Fruit fly (Drosophila melanogaster): ENCODE data around the gene CG5693.

Gene CG5693

dm6 chr2L:17963071-17963567 lies 43.3 kb upstream of the CG5693 start, which contains the start of gene CG5674 (continued):
- TF ChIP-seq HmgZ (tag; optimal IDR thresholded peaks at IDR 0.05) (peak; percentile 75), CG4282 (GFP tag; optimal IDR thresholded peaks at IDR 0.05) (no peak), CG11504 (tag; optimal IDR thresholded peaks at IDR 0.05) (peak; percentile 59), Lpt (GFP tag; optimal IDR thresholded peaks at IDR 0.05) (no peak), Ptx1 (GFP tag; IDR thresholded peaks at IDR 0.05) (peak; percentile 69), sob (GFP tag; IDR thresholded peaks at IDR 0.05) (peak; percentile 79), HmgD (GFP tag; optimal IDR thresholded peaks at IDR 0.05) (peak; percentile 96), CG12744 (GFP tag; optimal IDR thresholded peaks at IDR 0.05) (no peak), slou (GFP tag; optimal IDR thresholded peaks at IDR 0.05) (peak; percentile 44), Antp (GFP tag; optimal IDR thresholded peaks at IDR 0.05) (peak; percentile 41), nau (GFP tag; optimal IDR thresholded peaks at IDR 0.05) (no peak), CG31388 (GFP tag; optimal IDR thresholded peaks at IDR 0.05) (no peak), sim (GFP tag; IDR thresholded peaks at IDR 0.05) (no peak), Atf-2 (GFP tag; optimal IDR thresholded peaks at IDR 0.05) (peak; percentile 24), CG31224 (GFP tag; IDR thresholded peaks at IDR 0.05) (peak; percentile 24; the same call in 1 of the 2 replicates), ind (GFP tag; optimal IDR thresholded peaks at IDR 0.05) (no peak), CG6654 (GFP tag; optimal IDR thresholded peaks at IDR 0.05) (no peak), nerfin-2 (GFP tag; IDR thresholded peaks at IDR 0.05; ENCODE audit: partially characterized antibody) (peak; percentile 84; the same call in 1 of the 2 replicates), ems (GFP tag; optimal IDR thresholded peaks at IDR 0.05) (peak; percentile 10), CG32532 (GFP tag; IDR thresholded peaks at IDR 0.05) (peak; percentile 70), CG7271 (tag; optimal IDR thresholded peaks at IDR 0.05) (no peak), CG10209 (GFP tag; optimal IDR thresholded peaks at IDR 0.05) (no peak), CG8765 (GFP tag; IDR thresholded peaks at IDR 0.05) (no peak), Dad (GFP tag; optimal IDR thresholded peaks at IDR 0.05) (no peak), ATbp (GFP tag; optimal IDR thresholded peaks at IDR 0.05) (no peak), CG12942 (GFP tag; optimal IDR thresholded peaks at IDR 0.05) (no peak), Dbx (GFP tag; IDR thresholded peaks at IDR 0.05) (peak; percentile 82), pnt (GFP tag; optimal IDR thresholded peaks at IDR 0.05) (peak; percentile 3), CG7357 (GFP tag; IDR thresholded peaks at IDR 0.05) (no peak), CG4730 (GFP tag; IDR thresholded peaks at IDR 0.05) (peak; percentile 50), CG12391 (tag; optimal IDR thresholded peaks at IDR 0.05) (no peak)

DNA sequence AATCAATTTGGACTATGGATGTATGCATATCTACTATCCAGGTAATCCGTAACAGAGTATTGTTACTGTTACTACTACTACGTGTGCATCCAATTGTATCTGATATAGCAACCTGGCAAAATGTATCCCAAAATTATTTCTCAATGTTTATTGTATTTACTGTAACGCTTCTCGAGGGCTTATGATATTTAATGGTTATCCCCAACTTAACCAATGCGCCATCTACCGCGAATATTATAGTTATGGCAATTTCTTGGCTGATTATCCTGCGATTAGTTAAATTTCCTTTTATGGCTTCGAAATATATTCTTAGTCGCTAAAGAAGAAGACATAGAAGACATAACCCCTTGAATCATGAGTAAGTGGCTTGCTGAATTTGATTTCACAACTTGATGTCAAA lies 42.7 kb upstream of the CG5693 start:
- TF ChIP-seq CTCF (GFP tag; optimal IDR thresholded peaks at IDR 0.05) (peak; percentile 75), dmrt99B (tag; optimal IDR thresholded peaks at IDR 0.05) (no peak), CG10979 (tag; optimal IDR thresholded peaks at IDR 0.05) (peak; percentile 64)

DNA sequence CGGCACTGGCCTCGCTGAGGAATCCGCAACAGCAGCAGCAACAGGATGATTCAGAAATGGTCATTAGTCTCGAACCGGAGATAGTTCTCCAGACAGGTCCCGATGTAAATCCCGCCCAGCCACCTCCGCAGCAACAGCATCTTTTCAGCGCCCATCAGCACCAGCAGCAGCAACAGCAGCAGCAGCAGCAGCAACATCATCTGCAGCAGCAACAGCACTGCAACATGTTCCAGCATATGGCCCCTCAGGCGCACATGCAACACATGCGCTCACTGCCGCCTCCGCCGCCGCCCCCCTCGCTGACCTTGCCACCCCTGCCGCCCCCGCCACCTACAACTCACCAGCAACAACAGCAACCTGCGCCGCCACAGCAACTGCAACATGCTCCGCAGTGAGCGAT lies 33.4 kb upstream of the CG5693 start:
- TF ChIP-seq Optix (GFP tag; IDR thresholded peaks at IDR 0.05): no peak
- TF ChIP-seq crol (GFP tag; IDR thresholded peaks at IDR 0.05): peak; percentile 35; the same call in 1 of the 2 replicates
- TF ChIP-seq Mrtf (GFP tag; IDR thresholded peaks at IDR 0.05): 0 out of 3 replicates have a peak, but pooled peaks have one; percentile 25

dm6 chr2L:17982372-17982771 lies 24.1 kb upstream of the CG5693 start, which contains the start of gene btv:
Gene btv (minus strand): TSS chr2L:17982472.
- no peak for TF ChIP-seq tap (tag; optimal IDR thresholded peaks at IDR 0.05)
- peak; percentile 56 for TF ChIP-seq sens (GFP tag)
